Worm (Caenorhabditis elegans) whole organism, L2 larva: ENCODE results near the gene fbxa-82.

Source experiments
- ama-1 ChIP-seq: fragments of 150-350 bp; optimal IDR thresholded peaks from 2 replicates; lab custom pipeline; 2018; ENCODE audit warnings: inconsistent platforms
- nhr-77 ChIP-seq: fragments of 150-350 bp; optimal IDR thresholded peaks from 2 replicates; lab custom pipeline; 2014; ENCODE audit warnings: missing biosample characterization, missing genetic modification characterization
- zag-1 ChIP-seq: fragments of 150-350 bp; optimal IDR thresholded peaks from 2 replicates; lab custom pipeline; 2014; ENCODE audit warnings: missing biosample characterization, missing genetic modification characterization

- TF ChIP-seq zag-1 (tag; lab: Kevin White, UChicago) (no peak), nhr-77 (tag; lab: Kevin White, UChicago) (no peak), ama-1 (lab: Kevin White, UChicago) (no peak)
Observed at ce11 chrV:15004800-15005199, 47.5 kb downstream of the fbxa-82 start, which contains the start of gene hrde-2.
